Worm (Caenorhabditis elegans) whole organism, L2 larva: ENCODE measurements around the gene str-108.

ENCODE experiments used
- alr-1 ChIP-seq: fragments of 150-350 bp; optimal IDR thresholded peaks from 2 replicates; lab custom pipeline; 2014; ENCODE audit warnings: missing biosample characterization, missing genetic modification characterization
- blmp-1 ChIP-seq: sonication (generic microtip); optimal IDR thresholded peaks from 2 replicates; lab custom pipeline; 2017; ENCODE audit warnings: missing genetic modification characterization, mild to moderate bottlenecking, missing compliant biosample characterization, antibody characterized with exemption, moderate library complexity; ENCODE audit not compliant: insufficient read depth
- egl-27 ChIP-seq: sonication (generic microtip); optimal IDR thresholded peaks from 3 replicates; lab custom pipeline; 2017; ENCODE audit warnings: missing biosample characterization, missing genetic modification reagents, missing genetic modification characterization
- lin-13 ChIP-seq: fragments of 150-350 bp; optimal IDR thresholded peaks from 2 replicates; lab custom pipeline; 2014; ENCODE audit warnings: missing biosample characterization, missing genetic modification reagents, missing genetic modification characterization
- lin-39 ChIP-seq: fragments of 150-350 bp; optimal IDR thresholded peaks from 2 replicates; lab custom pipeline; 2014; ENCODE audit warnings: missing biosample characterization, missing genetic modification reagents, missing genetic modification characterization
- mbf-1 ChIP-seq: sonication (generic microtip); optimal IDR thresholded peaks from 2 replicates; lab custom pipeline; 2017; ENCODE audit warnings: missing biosample characterization, missing genetic modification characterization
- mdl-1 ChIP-seq, 2 experiments: fragments of 150-350 bp in 1 of 2; sonication (generic microtip) in 1 of 2; optimal IDR thresholded peaks; 2 replicates each; lab custom pipeline; 2017; ENCODE audit warnings: missing biosample characterization in 2 of 2, missing genetic modification characterization in 2 of 2
- nhr-11 ChIP-seq: fragments of 150-350 bp; optimal IDR thresholded peaks from 2 replicates; lab custom pipeline; 2014; ENCODE audit warnings: missing biosample characterization, missing genetic modification characterization
- nhr-237 ChIP-seq: fragments of 150-350 bp; optimal IDR thresholded peaks from 2 replicates; lab custom pipeline; 2014; ENCODE audit warnings: missing biosample characterization, missing genetic modification characterization
- nhr-6 ChIP-seq: fragments of 150-350 bp; optimal IDR thresholded peaks from 2 replicates; lab custom pipeline; 2014; ENCODE audit warnings: missing biosample characterization, missing genetic modification characterization
- skn-1 ChIP-seq: sonication (generic microtip); optimal IDR thresholded peaks from 2 replicates; lab custom pipeline; 2017; ENCODE audit warnings: missing biosample characterization, missing genetic modification characterization
- snpc-4 ChIP-seq: fragments of 150-350 bp; optimal IDR thresholded peaks from 2 replicates; lab custom pipeline; 2014; ENCODE audit warnings: missing biosample characterization, missing genetic modification characterization
- ztf-4 ChIP-seq: fragments of 150-350 bp; optimal IDR thresholded peaks from 2 replicates; lab custom pipeline; 2014; ENCODE audit warnings: missing biosample characterization, missing genetic modification characterization

- TF ChIP-seq lin-13 (GFP tag; lab: Kevin White, UChicago) = no peak
- TF ChIP-seq egl-27 (tag; lab: Kevin White, UChicago) = no peak
- no peak for TF ChIP-seq nhr-237
- no peak for TF ChIP-seq nhr-11 (tag; lab: Kevin White, UChicago)
- TF ChIP-seq skn-1 (tag; lab: Kevin White, UChicago) = no peak
- no peak for TF ChIP-seq snpc-4
- TF ChIP-seq mdl-1 (tag; optimal IDR thresholded peaks at IDR 0.05; lab: Kevin White, UChicago) = no peak
- no peak for TF ChIP-seq lin-39 (tag; lab: Kevin White, UChicago)
- TF ChIP-seq nhr-6 = no peak
- no peak for TF ChIP-seq mbf-1
- no peak for TF ChIP-seq ztf-4 (tag; lab: Kevin White, UChicago)
- TF ChIP-seq alr-1 = no peak
- no peak for TF ChIP-seq blmp-1 (tag; lab: Kevin White, UChicago)
Observed at ce11 chrV:16132215-16132614, 33.8 kb upstream of the str-108 start.
